Worm (Caenorhabditis elegans) whole organism, dauer: Measurements from ENCODE around the gene C31C9.7.

Experiments used
- unc-62 ChIP-seq: sonication (generic microtip); optimal IDR thresholded peaks from 2 replicates; lab custom pipeline; 2017; ENCODE audit warnings: missing biosample characterization, missing genetic modification reagents, missing genetic modification characterization

The C31C9.7 gene

DNA sequence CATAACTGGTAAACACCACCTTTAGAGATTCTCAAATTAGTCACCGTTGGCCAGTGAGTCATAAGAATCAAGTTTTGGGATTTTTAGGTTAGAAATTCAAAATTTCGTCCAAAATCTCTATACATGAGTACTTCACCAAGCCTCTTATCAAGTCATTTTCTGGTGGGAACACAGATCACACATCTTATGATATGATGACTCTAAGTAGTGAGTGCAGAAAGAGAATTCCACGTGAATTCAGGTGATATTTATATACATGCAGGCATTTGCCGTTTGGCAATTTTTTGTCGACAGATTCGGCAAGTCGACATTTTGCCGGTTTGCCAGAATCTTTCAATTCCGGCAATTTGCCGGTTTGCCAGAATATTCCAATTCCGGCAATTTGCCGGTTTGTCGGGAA is 3.2 kb downstream of the C31C9.7 start:
- no peak for TF ChIP-seq unc-62 (GFP tag; lab: Kevin White, UChicago)

DNA sequence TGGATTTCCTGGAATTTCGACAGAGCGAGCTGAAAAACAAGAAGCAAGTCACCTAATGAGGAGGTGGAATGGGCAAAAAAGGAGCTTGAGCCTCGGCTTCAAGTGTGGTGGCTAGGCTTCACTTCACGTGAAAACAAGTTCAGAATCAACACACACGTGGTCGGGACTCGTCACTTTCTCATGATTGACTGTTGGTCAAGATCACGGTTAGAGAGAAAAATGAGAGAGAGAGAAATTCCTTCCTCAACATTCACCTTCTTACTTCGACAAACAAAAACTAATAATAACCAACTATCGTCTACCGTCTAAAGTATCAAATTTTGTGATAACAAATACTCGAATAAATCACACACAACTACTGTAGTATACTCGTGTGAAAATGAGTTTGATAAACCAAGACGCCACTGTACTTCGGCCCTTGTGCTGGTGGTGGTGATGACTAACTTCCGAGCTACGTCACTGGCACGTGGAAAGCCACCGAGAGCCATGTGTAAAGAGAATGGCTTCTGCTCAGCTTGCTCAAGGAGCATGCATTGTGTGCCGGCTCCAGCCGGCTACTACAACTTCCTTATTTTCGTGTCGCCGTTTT is 4.8 kb downstream of the C31C9.7 start:
- no peak for TF ChIP-seq unc-62 (GFP tag; lab: Kevin White, UChicago)

DNA sequence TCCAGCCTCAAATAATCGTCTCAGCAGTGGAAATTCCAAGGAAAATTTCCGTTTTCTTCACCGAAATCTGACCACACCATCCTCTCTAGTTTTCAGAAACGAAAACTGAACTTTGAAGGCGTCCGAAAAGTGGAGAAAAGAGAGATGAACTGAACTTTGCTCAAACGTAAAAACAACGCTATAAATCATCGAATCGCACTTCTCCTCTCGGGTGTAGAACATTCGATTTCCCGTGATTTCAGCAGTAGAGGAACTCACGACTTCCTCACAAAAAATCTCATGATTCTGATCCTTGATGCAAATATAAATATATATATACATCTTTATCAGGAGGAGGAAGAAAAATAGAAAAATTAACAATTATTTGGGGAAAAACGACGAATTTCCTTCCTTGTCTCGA is 6.3 kb downstream of the C31C9.7 start:
- no peak for TF ChIP-seq unc-62 (GFP tag; lab: Kevin White, UChicago)

DNA sequence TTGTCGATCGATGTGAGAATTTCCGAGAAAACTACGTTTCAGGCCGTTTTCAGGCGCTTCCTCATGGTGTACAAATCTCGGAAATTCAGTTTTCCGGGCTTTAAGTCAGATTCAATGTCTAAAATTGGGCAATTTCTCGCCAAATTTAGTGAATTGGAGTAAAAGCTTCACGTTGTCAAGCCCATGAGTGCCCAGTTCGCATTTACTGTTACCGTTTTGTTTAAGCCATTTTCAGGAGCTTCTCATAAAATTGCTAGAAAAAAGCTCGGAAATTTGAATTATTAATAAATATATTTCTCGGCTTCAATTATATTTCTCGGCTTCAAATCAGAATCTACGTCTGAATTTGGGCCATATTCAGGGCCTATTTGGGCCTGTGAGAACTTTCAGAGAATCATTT is 9.0 kb downstream of the C31C9.7 start:
- no peak for TF ChIP-seq unc-62 (GFP tag; lab: Kevin White, UChicago)

DNA sequence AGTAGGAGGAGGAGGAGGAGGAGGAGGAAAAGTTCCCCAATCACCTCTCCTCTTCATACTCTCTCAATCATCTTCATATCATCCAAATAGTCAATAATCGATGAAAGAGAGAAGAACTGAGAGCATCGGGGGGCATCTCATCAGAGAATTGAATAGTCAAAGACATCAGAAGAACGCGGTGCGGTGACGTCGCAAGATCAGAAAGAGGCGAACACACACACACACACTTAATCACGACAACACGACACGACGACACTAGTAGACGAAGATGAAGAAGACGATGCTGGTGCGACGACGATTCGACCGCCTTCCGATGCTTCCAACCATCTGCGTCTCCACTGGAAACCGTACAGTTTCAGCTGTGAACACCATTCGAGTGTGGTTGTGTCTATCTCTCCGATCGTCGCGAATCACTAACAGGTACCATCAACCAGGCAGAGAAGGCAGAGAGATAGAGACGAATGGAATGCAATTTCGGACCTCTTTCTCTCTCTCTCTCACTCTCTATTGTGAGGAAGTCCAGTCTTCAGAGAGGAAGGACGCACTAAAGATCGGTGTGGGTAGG is 9.7 kb downstream of the C31C9.7 start:
- TF ChIP-seq unc-62 (GFP tag; lab: Kevin White, UChicago), result no peak

DNA sequence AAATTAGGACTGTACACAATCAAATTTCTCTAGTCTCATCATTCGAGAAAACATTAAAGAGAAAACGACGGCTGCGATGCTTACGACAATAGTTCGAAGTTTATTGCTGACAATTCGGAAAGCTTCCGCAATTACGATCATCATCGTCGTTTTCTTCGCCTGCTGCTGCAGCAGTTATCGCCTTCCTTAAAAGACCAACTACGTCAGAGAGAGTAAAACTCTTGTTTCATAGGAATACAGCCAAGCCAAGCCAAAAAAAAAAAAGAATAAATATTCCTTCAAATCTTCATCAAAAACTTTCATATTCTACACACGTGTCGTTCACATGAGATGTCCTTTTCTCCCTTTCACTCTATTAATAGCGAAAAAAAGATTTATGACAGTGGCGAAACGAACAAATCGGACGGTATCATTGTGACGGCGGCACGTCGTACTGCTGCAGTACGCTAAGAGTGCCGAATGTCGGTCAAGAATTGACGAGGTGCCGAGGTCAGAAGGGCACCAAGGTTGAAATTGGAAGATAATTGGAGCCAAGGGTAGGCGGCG is 10.9 kb downstream of the C31C9.7 start:
- no peak for TF ChIP-seq unc-62 (GFP tag; lab: Kevin White, UChicago)

DNA sequence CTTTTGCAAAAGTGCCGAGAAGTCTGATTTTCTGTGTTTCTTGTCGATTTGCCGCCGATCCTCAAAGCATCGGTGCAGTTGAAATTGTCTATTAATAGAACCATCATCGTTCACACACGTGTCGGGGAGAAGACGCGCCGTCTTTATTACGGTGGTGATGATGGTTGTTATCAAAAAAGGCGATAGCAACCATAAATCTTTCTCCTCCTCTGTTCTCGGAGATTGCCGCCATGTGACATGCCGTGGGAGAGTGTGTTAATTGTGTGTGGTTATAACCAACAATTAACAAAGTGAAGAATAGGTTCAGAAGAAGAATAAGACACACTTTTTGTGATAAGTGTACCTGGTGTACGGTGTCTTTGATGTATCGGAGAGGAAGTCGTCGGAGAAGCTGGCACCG is 12.2 kb downstream of the C31C9.7 start:
- no peak for TF ChIP-seq unc-62 (GFP tag; lab: Kevin White, UChicago)

DNA sequence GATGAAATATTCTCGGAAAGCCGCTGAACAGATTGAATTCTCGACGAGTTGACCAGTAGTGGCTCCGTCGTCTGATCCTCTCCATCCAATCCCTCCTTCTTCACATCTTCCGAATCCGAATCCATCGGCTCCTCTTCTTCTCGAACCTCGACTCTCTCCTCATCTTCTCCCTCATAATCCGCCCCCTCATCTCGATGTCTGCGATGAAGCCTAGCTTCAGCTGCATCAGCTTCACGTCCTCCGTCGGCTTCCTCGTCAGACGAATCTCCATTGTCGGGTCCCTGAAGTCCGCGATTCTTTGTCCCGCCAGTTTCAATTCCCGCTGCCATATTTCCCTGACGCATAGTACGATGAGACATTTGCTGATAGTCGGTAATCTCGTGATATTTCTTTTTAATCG is 16.7 kb downstream of the C31C9.7 start:
- no peak for TF ChIP-seq unc-62 (GFP tag; lab: Kevin White, UChicago)

DNA sequence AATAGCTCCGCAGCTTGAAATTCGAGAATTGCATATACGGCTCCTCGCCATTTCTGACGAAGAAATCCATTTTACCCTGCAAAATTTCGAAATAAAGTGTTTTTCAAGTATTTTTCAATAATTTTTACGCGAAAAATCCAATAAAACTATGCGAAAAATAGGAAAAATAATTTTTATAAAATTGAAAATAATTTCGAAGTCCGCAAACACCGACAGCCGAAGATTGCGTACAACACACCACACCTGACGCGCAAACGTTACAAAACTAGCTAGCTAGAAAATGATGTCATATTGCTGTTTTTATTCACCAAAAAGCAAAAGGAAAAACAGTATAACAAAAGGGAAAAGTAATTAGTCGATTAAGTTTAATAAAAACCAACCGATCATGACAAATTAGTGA is 25.8 kb downstream of the C31C9.7 start, which contains the start of gene rpoa-1:
rpoa-1 (minus strand) TSS at position 84 of the 400 bp plus-strand sequence.
- no peak for TF ChIP-seq unc-62 (GFP tag; lab: Kevin White, UChicago)

DNA sequence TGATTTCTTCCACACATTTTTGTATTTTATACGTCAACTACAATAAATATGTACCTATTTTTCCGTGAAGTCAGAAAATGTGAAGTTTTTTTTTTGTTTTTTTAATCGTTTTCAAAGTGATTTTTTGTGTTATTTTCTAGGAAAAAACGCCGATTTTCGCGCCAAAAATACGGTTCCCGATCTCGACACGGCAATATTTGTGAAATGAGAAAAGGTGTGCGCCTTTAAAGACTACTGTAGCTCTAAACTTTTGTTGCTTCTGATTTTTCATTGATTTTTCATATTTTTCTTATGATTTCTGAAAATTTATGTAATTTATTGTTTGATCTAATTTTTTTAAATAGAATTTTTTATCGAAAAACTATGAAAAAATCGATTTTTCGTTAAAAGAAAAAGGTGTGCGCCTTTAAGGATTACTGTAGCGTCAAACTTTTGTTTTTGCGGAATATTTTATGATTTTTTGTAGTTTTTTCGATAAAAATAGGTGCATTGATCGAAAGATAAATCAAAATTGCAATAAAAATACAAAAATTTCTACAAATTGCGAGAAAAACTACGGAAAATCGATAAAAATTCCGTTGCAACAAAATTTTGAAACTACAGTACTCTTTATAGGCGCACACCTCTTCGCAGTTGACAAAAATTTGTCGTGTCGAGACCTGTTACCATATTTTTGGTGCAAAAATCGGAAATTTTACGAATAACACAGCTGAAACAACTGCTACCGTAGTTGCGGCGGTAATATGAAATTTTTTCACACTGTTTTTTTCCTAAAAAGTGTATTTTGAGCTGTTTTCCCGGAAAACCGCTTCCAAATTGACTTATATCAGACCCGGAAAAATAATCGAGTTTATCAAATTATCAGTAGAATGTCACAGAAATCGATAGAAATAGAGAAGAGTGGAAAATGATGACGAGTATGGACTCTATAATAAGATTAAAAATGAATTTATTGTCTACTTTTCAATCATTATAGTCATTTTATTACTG is 26.7 kb downstream of the C31C9.7 start, which contains the start of gene kqt-3:
kqt-3 (plus strand) TSS at position 940 of the 990 bp plus-strand sequence.
- TF ChIP-seq unc-62 (GFP tag; lab: Kevin White, UChicago), result no peak

DNA sequence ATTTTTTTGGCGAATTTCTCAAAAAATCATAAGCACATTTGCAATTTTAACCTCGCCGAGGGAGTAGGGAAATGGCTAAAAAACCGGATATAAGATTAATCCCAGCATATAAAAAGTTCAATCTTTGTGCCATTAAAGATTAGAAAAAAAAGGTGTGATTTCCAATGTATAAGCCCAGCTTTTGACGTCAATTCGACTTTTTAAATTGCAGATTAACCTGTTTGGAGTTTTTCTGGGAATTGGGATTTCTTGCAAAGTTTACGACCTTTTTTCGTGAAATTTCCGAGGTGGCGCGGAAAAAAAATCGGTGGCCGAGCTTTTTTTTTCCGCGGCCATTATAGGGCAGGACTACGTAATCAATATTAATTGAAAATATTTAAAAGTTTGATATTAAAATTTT is 28.8 kb downstream of the C31C9.7 start:
- TF ChIP-seq unc-62 (GFP tag; lab: Kevin White, UChicago), result no peak

DNA sequence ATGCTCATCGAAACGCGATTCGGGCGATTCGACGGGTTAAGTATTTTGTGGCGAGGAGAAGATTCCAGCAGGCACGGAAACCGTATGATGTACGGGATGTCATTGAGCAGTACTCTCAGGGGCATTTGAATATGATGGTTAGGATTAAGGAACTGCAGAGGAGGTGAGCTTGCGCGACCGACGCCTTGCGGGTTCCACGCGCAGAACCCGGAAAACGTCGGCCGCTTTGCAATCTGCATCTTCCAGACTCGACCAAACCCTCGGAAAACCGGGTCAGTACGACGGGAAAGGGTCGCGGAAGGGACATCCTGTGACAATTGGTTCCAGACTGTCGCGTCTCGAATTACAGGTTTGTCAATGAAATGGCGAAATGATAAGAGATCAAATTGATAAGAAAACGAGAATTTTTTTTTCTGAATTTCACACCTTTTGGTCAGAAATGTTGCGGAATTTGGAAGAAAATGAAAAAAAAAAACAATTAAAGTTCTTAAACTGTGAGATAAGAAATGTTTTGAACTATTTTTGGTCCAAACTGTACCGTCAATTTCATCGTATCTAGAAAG is 42.7 kb downstream of the C31C9.7 start:
- no peak for TF ChIP-seq unc-62 (GFP tag; lab: Kevin White, UChicago)

DNA sequence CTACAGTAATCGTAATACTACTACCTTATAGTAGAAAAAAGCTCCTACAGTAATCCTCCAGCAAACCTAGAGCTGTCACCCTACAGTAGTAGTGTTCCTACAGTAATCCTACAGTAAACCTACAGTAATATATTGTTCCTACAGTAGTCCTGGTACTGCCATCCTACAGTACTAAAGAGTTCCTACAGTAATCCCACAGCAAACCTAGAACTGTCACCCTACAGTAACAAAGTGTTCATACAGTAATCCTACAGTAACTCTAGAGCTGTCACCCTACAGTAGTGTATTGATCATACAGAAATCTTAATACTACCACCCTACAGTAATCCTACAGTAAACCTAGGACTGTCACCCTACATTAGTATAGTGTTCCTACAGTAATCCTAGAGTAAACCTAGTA is 44.3 kb downstream of the C31C9.7 start:
- TF ChIP-seq unc-62 (GFP tag; lab: Kevin White, UChicago), result no peak

DNA sequence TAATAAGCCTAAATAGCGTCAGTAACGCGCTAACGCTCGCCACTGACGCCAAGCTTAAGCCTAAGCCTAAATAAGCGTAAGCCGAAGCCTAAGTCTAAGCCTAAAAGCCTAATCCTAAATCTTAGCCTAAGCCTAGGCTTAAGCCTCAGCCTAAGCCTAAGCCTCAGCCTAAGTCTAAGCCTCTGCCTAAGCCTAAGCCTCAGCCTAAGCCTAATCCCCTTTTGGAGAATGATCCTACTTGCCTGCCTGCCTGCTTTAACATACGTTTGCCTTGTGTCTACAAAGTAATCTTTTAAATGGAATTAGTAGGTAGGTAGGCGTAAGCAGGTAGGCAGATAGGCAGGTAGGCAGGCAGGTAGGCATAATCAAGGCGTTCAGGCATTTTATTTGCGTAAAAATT is 46.4 kb downstream of the C31C9.7 start:
- no peak for TF ChIP-seq unc-62 (GFP tag; lab: Kevin White, UChicago)

DNA sequence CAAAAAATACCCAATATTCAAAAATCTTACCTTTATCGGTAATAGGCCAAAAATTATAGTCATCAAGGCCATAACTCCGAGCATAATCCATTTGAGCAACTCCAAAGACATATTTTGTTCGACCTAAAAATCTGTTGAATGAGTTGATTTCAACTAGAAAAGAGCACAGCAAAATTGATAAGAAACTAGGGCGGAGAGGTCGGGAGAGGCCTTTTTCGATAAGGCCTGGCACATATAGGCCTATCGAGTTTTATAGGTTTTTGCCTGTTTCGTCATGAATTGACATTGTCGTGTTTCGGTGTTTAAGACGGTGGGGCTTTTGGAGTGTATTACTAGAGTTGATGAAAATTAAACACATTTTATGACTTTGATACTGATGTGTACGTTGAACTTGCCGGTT is 46.8 kb downstream of the C31C9.7 start, which contains the start of gene zipt-2.3:
zipt-2.3 (minus strand) TSS at position 147 of the 400 bp plus-strand sequence.
- no peak for TF ChIP-seq unc-62 (GFP tag; lab: Kevin White, UChicago)
